Worm (Caenorhabditis elegans): ENCODE data around the gene T20B12.3.

DNA sequence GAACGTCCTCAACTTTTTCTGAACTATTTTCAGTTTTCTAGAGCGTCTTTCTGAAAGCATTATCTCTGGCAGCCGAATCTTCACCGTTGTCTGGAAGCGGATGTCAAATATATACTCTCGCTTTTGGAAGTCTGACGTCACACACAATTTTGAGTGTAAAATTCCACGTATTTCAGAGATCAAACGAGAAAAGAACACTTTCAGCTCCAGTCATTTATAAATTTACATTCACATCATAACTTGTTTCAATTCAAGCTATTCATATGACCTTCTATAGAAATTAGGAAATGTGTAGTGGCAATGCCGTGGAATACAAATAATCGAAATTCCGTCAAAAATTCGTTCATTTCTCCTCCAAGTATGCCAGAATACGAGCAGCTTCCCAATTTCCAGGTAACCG is 16.3 kb upstream of the T20B12.3 start, which contains the start of gene F08F8.11:
- TF ChIP-seq F13C5.2 (tag; optimal IDR thresholded peaks at IDR 0.05) (no peak), flt-1 (GFP tag; IDR thresholded peaks at IDR 0.05) (no peak), scrt-1 (GFP tag; IDR thresholded peaks at IDR 0.05) (no peak), aly-1 (tag; optimal IDR thresholded peaks at IDR 0.05) (no peak), hmbx-1 (tag; optimal IDR thresholded peaks at IDR 0.05) (no peak), tra-4 (tag; optimal IDR thresholded peaks at IDR 0.05) (no peak), ceh-36 (tag; optimal IDR thresholded peaks at IDR 0.05) (no peak), B0310.2 (tag; optimal IDR thresholded peaks at IDR 0.05) (no peak), hnd-1 (tag; optimal IDR thresholded peaks at IDR 0.05) (no peak), sea-1 (GFP tag; conservative IDR thresholded peaks at IDR 0.05) (no peak), ama-1 (optimal IDR thresholded peaks at IDR 0.05) (no peak), hmg-4 (GFP tag; optimal IDR thresholded peaks at IDR 0.05) (no peak), ceh-13 (GFP tag; optimal IDR thresholded peaks at IDR 0.05) (no peak)
